Fruit fly (Drosophila melanogaster) whole organism, embryonic: ENCODE measurements around the gene CG33267.

Experiments
- Adf1 ChIP-seq: fragments of 200-800 bp; sonication (Bioruptor generic); IDR thresholded peaks from 2 replicates; pipeline ENCODE4 v1.3.6; 2022; ENCODE audit warnings: missing biosample characterization, missing genetic modification characterization
- Aef1 ChIP-seq: fragments of 200-800 bp; sonication (Bioruptor generic); IDR thresholded peaks from 3 replicates; pipeline ENCODE4 v1.3.6; 2022; ENCODE audit warnings: missing biosample characterization, missing genetic modification characterization
- B-H2 ChIP-seq: fragments of 200-800 bp; sonication (Bioruptor generic); optimal IDR thresholded peaks from 2 replicates; lab custom pipeline; 2018; ENCODE audit warnings: missing biosample characterization, mild to moderate bottlenecking, missing genetic modification characterization
- CG10431 ChIP-seq: fragments of 200-800 bp; sonication (Bioruptor generic); optimal IDR thresholded peaks from 3 replicates; lab custom pipeline; 2018; ENCODE audit warnings: missing biosample characterization, mild to moderate bottlenecking, missing genetic modification characterization
- CG11247 ChIP-seq: fragments of 200-800 bp; sonication (Bioruptor generic); IDR thresholded peaks from 2 replicates; pipeline ENCODE4 v1.3.6; 2022; ENCODE audit warnings: missing biosample characterization, missing genetic modification characterization
- CG11456 ChIP-seq: fragments of 200-800 bp; sonication (Bioruptor generic); IDR thresholded peaks from 3 replicates; pipeline ENCODE4 v1.3.6; 2022; ENCODE audit warnings: missing biosample characterization, missing genetic modification characterization
- CG11695 ChIP-seq: fragments of 200-800 bp; sonication (Bioruptor generic); IDR thresholded peaks from 3 replicates; pipeline ENCODE4 v1.3.6; 2022; ENCODE audit warnings: missing biosample characterization, missing genetic modification characterization
- CG12071 ChIP-seq: fragments of 200-800 bp; sonication (Bioruptor generic); optimal IDR thresholded peaks from 3 replicates; lab custom pipeline; 2018; ENCODE audit warnings: missing biosample characterization, mild to moderate bottlenecking, missing genetic modification characterization
- CG12769 ChIP-seq: fragments of 200-800 bp; sonication (Bioruptor generic); optimal IDR thresholded peaks from 2 replicates; lab custom pipeline; 2019; ENCODE audit warnings: missing biosample characterization, mild to moderate bottlenecking, missing genetic modification characterization, moderate library complexity
- CG13287 ChIP-seq: fragments of 200-800 bp; sonication (Bioruptor generic); IDR thresholded peaks from 2 replicates; pipeline ENCODE4 v1.3.6; 2022; ENCODE audit warnings: missing biosample characterization, missing genetic modification characterization; ENCODE audit not compliant: partially characterized antibody
- CG15269 ChIP-seq: fragments of 200-800 bp; sonication (Bioruptor generic); optimal IDR thresholded peaks from 2 replicates; lab custom pipeline; 2018; ENCODE audit warnings: missing biosample characterization, mild to moderate bottlenecking, missing genetic modification characterization, moderate library complexity
- CG15514 ChIP-seq: fragments of 200-800 bp; sonication (Bioruptor generic); optimal IDR thresholded peaks from 3 replicates; lab custom pipeline; 2017; ENCODE audit warnings: missing biosample characterization, missing genetic modification characterization, mild to moderate bottlenecking, moderate library complexity, missing genetic modification reagents
- CG17361 ChIP-seq: fragments of 200-800 bp; sonication (Bioruptor generic); IDR thresholded peaks from 3 replicates; pipeline ENCODE4 v1.3.6; 2022; ENCODE audit warnings: missing biosample characterization, missing genetic modification characterization
- CG17385 ChIP-seq: fragments of 200-800 bp; sonication (Bioruptor generic); optimal IDR thresholded peaks from 3 replicates; lab custom pipeline; 2018; ENCODE audit warnings: missing biosample characterization, mild to moderate bottlenecking, missing genetic modification characterization
- CG32767 ChIP-seq: fragments of 200-800 bp; sonication (Bioruptor generic); IDR thresholded peaks from 2 replicates; pipeline ENCODE4 v1.3.6; 2022; ENCODE audit warnings: missing biosample characterization, missing genetic modification characterization
- CG32772 ChIP-seq: fragments of 200-800 bp; sonication (Bioruptor generic); IDR thresholded peaks from 2 replicates; pipeline ENCODE4 v1.3.6; 2022; ENCODE audit warnings: missing biosample characterization, missing genetic modification characterization
- CG34376 ChIP-seq: fragments of 200-800 bp; sonication (Bioruptor generic); optimal IDR thresholded peaks from 2 replicates; lab custom pipeline; 2018; ENCODE audit warnings: missing biosample characterization, mild to moderate bottlenecking, missing genetic modification characterization
- CG3847 ChIP-seq: fragments of 200-800 bp; sonication (Bioruptor generic); IDR thresholded peaks from 2 replicates; pipeline ENCODE4 v1.3.6; 2022; ENCODE audit warnings: missing biosample characterization, missing genetic modification characterization
- CG4360 ChIP-seq: fragments of 200-800 bp; sonication (Bioruptor generic); IDR thresholded peaks from 2 replicates; pipeline ENCODE4 v1.3.6; 2022; ENCODE audit warnings: missing biosample characterization, missing genetic modification characterization
- CG8290 ChIP-seq, 3 experiments: fragments of 200-800 bp; sonication (Bioruptor generic); optimal IDR thresholded peaks; 2 replicates each; lab custom pipeline; 2016 to 2019; ENCODE audit warnings: missing biosample characterization in 3 of 3, missing genetic modification characterization in 3 of 3, mild to moderate bottlenecking in 2 of 3, moderate library complexity in 1 of 3
- Dbx ChIP-seq: fragments of 200-800 bp; sonication (Bioruptor generic); IDR thresholded peaks from 3 replicates; pipeline ENCODE4 v1.3.6; 2022; ENCODE audit warnings: missing biosample characterization, missing genetic modification characterization
- ERR ChIP-seq: fragments of 200-800 bp; sonication (Bioruptor generic); optimal IDR thresholded peaks from 2 replicates; lab custom pipeline; 2016; ENCODE audit warnings: missing biosample characterization, missing genetic modification characterization
- Eip74EF ChIP-seq, 2 experiments: fragments of 200-800 bp in 1 of 2; fragments of >200 bp in 1 of 2; sonication (Bioruptor generic) in 1 of 2; optimal IDR thresholded peaks; 2 replicates each; lab custom pipeline; 2017 to 2019; ENCODE audit warnings: missing biosample characterization in 2 of 2, missing genetic modification characterization in 2 of 2, mild to moderate bottlenecking in 1 of 2, moderate library complexity in 1 of 2
- Med ChIP-seq: fragments of 200-800 bp; sonication (Bioruptor generic); peaks from one replicate; lab custom pipeline; 2016; ENCODE audit warnings: missing biosample characterization, missing genetic modification characterization, mild to moderate bottlenecking, inconsistent platforms, moderate library complexity
- Meics ChIP-seq: fragments of 200-800 bp; sonication (Bioruptor generic); optimal IDR thresholded peaks from 2 replicates; lab custom pipeline; 2017; ENCODE audit warnings: missing biosample characterization, mild to moderate bottlenecking, missing genetic modification characterization
- NFAT ChIP-seq: fragments of 200-800 bp; sonication (Bioruptor generic); IDR thresholded peaks from 2 replicates; pipeline ENCODE4 v1.3.6; 2022; ENCODE audit warnings: missing biosample characterization, missing genetic modification characterization
- Rfx ChIP-seq: fragments of 200-800 bp; sonication (Bioruptor generic); IDR thresholded peaks from 2 replicates; pipeline ENCODE4 v1.3.6; 2022; ENCODE audit warnings: missing biosample characterization, missing genetic modification characterization
- Six4 ChIP-seq: fragments of 200-800 bp; sonication (Bioruptor generic); optimal IDR thresholded peaks from 2 replicates; lab custom pipeline; 2016; ENCODE audit warnings: missing biosample characterization, missing genetic modification characterization
- bbx ChIP-seq: fragments of 200-800 bp; sonication (Bioruptor generic); IDR thresholded peaks from 2 replicates; pipeline ENCODE4 v1.3.6; 2022; ENCODE audit warnings: missing biosample characterization, missing genetic modification characterization; ENCODE audit not compliant: partially characterized antibody
- br ChIP-seq: fragments of >200 bp; optimal IDR thresholded peaks from 2 replicates; lab custom pipeline; 2017
- cas ChIP-seq: fragments of 200-800 bp; sonication (Bioruptor generic); IDR thresholded peaks from 2 replicates; pipeline ENCODE4 v1.3.6; 2022; ENCODE audit warnings: missing biosample characterization, missing genetic modification characterization
- chinmo ChIP-seq: fragments of 200-800 bp; sonication (Bioruptor generic); IDR thresholded peaks from 4 replicates; pipeline ENCODE4 v1.3.6; 2022; ENCODE audit warnings: missing biosample characterization, missing genetic modification characterization; ENCODE audit not compliant: partially characterized antibody
- dysf ChIP-seq: fragments of 200-800 bp; sonication (Bioruptor generic); IDR thresholded peaks from 3 replicates; pipeline ENCODE4 v1.3.6; 2022; ENCODE audit warnings: missing biosample characterization, missing genetic modification characterization
- fd64A ChIP-seq: fragments of 200-800 bp; sonication (Bioruptor generic); optimal IDR thresholded peaks from 3 replicates; lab custom pipeline; 2018; ENCODE audit warnings: missing biosample characterization, mild to moderate bottlenecking, missing genetic modification characterization
- gcm2 ChIP-seq: fragments of 200-800 bp; sonication (Bioruptor generic); optimal IDR thresholded peaks from 2 replicates; lab custom pipeline; 2016; ENCODE audit warnings: missing biosample characterization, missing genetic modification characterization
- gfzf ChIP-seq: fragments of 200-800 bp; sonication (Bioruptor generic); optimal IDR thresholded peaks from 2 replicates; lab custom pipeline; 2016; ENCODE audit warnings: missing biosample characterization, mild to moderate bottlenecking, missing genetic modification characterization, moderate library complexity
- gro ChIP-seq: fragments of 200-800 bp; sonication (Bioruptor generic); optimal IDR thresholded peaks from 2 replicates; lab custom pipeline; 2016; ENCODE audit warnings: missing biosample characterization, missing genetic modification characterization
- her ChIP-seq: fragments of 200-800 bp; sonication (Bioruptor generic); optimal IDR thresholded peaks from 2 replicates; lab custom pipeline; 2016; ENCODE audit warnings: missing biosample characterization, missing genetic modification characterization
- ken ChIP-seq: fragments of 200-800 bp; sonication (Bioruptor generic); IDR thresholded peaks from 3 replicates; pipeline ENCODE4 v1.3.6; 2022; ENCODE audit warnings: missing biosample characterization, missing genetic modification characterization
- pb ChIP-seq: fragments of 200-800 bp; sonication (Bioruptor generic); optimal IDR thresholded peaks from 3 replicates; lab custom pipeline; 2016; ENCODE audit warnings: missing biosample characterization, missing genetic modification characterization
- prd ChIP-seq, 3 experiments: fragments of >200 bp in 2 of 3; fragments of 200-800 bp in 1 of 3; sonication (Bioruptor generic) in 1 of 3; optimal IDR thresholded peaks in 2 of 3; IDR thresholded peaks in 1 of 3; 2 replicates in 2 of 3; 3 replicates in 1 of 3; pipeline versions ENCODE4 v1.3.6 to Lab custom; 2017 to 2022; ENCODE audit warnings: missing biosample characterization in 1 of 3, missing genetic modification characterization in 1 of 3
- seq ChIP-seq: fragments of 200-800 bp; sonication (Bioruptor generic); IDR thresholded peaks from 2 replicates; pipeline ENCODE4 v1.3.6; 2022; ENCODE audit warnings: missing biosample characterization, missing genetic modification characterization
- sr ChIP-seq: fragments of 200-800 bp; sonication (Bioruptor generic); IDR thresholded peaks from 3 replicates; pipeline ENCODE4 v1.3.6; 2022; ENCODE audit warnings: missing biosample characterization, missing genetic modification characterization
- sug ChIP-seq: fragments of 200-800 bp; optimal IDR thresholded peaks from 2 replicates; lab custom pipeline; 2019; ENCODE audit warnings: missing biosample characterization, mild to moderate bottlenecking, missing genetic modification characterization, moderate library complexity
- tll ChIP-seq, 2 experiments: fragments of 200-800 bp in 1 of 2; fragments of >200 bp in 1 of 2; sonication (Bioruptor generic) in 1 of 2; optimal IDR thresholded peaks; 2 replicates each; lab custom pipeline; 2017 to 2019; ENCODE audit warnings: missing biosample characterization in 2 of 2, missing genetic modification characterization in 2 of 2, mild to moderate bottlenecking in 1 of 2, moderate library complexity in 1 of 2
- tx ChIP-seq: fragments of 200-800 bp; sonication (Bioruptor generic); optimal IDR thresholded peaks from 2 replicates; lab custom pipeline; 2016; ENCODE audit warnings: missing biosample characterization, missing genetic modification characterization
- unc-4 ChIP-seq: fragments of 200-800 bp; sonication (Bioruptor generic); IDR thresholded peaks from 2 replicates; pipeline ENCODE4 v1.3.6; 2022; ENCODE audit warnings: missing biosample characterization, missing genetic modification characterization; ENCODE audit not compliant: partially characterized antibody
- zf30C ChIP-seq: fragments of 200-800 bp; sonication (Bioruptor generic); optimal IDR thresholded peaks from 3 replicates; lab custom pipeline; 2018; ENCODE audit warnings: missing biosample characterization, mild to moderate bottlenecking, missing genetic modification characterization

Gene CG33267

DNA sequence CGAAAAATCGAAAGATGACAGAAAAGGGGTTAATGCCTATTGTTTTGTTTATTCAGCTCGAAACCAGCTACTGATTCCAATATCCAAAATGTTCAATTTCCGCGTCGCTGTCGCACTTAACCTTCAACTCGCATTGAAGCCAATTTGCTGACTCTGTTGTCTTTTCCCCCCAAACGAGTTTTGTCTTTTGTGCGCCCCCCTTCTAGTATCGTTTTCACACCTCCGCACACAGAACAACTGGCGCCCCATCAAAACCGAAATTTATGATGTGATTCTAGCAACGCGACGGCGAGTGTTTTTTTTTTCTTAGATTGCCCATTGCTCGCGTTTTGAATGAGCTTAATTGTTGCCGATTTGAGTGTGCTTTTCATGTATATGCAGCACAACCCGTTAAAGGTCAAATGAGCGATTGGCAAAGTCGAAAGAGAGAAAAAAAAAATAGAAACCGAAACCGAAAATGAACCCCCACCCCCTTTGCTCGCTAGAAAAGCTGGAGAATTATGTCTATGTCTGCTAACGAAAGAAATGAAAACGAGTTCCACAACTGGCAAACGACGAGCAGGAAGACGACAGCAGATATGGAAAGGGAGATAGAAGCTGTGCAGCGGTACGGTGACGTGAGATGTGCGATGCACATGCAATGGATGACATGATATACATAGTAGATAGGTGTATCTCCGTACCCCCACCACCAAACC lies 13.8 kb upstream of the CG33267 start:
- no peak for TF ChIP-seq pb (GFP tag; lab: Kevin White, UChicago)
- peak; percentile 30 for TF ChIP-seq ERR (GFP tag; lab: Kevin White, UChicago)
- no peak for TF ChIP-seq CG32767 (GFP tag; lab: Robert Waterston, UW)
- TF ChIP-seq CG10431 (GFP tag; lab: Kevin White, UChicago) = peak; percentile 7
- no peak for TF ChIP-seq CG8290 (GFP tag; optimal IDR thresholded peaks at IDR 0.05; lab: Kevin White, UChicago)
- peak in 1 of 2 experiments; percentile 64 for TF ChIP-seq CG8290 (tag; optimal IDR thresholded peaks at IDR 0.05; lab: Kevin White, UChicago)
- peak; percentile 55; the same call in 2 of the 3 replicates for TF ChIP-seq CG11456 (GFP tag; lab: Robert Waterston, UW)
- no peak for TF ChIP-seq tll (GFP tag; optimal IDR thresholded peaks at IDR 0.05; lab: Kevin White, UChicago)
- TF ChIP-seq br (lab: Kevin White, UChicago) = no peak
- peak; percentile 14 for TF ChIP-seq CG34376
- peak; percentile 59 for TF ChIP-seq Rfx
- 0 out of 3 replicates have a peak, but pooled peaks have one; percentile 40 for TF ChIP-seq Dbx (GFP tag; lab: Robert Waterston, UW)
- TF ChIP-seq dysf (GFP tag; lab: Robert Waterston, UW) = peak; percentile 12; the same call in 1 of the 3 replicates
- TF ChIP-seq CG17361 (GFP tag; lab: Robert Waterston, UW) = 0 out of 3 replicates have a peak, but pooled peaks have one; percentile 20
- no peak for TF ChIP-seq CG17385 (GFP tag; lab: Kevin White, UChicago)
- TF ChIP-seq NFAT (GFP tag; lab: Robert Waterston, UW) = 0 out of 2 replicates have a peak, but pooled peaks have one; percentile 6
- no peak for TF ChIP-seq prd (optimal IDR thresholded peaks at IDR 0.05; lab: Kevin White, UChicago)
- TF ChIP-seq prd (GFP tag; IDR thresholded peaks at IDR 0.05; lab: Robert Waterston, UW) = no peak
- no peak for TF ChIP-seq CG12071 (GFP tag; lab: Kevin White, UChicago)
- TF ChIP-seq zf30C (GFP tag; lab: Kevin White, UChicago) = no peak
- no peak for TF ChIP-seq gfzf (GFP tag; lab: Kevin White, UChicago)
- TF ChIP-seq CG4360 = no peak
- TF ChIP-seq gro = peak; percentile 68
- TF ChIP-seq Six4 (GFP tag; lab: Kevin White, UChicago) = no peak
- TF ChIP-seq tx (GFP tag; lab: Kevin White, UChicago) = no peak
- no peak for TF ChIP-seq fd64A (GFP tag; lab: Kevin White, UChicago)
- no peak for TF ChIP-seq ken
- peak; percentile 21; the same call in 1 of the 2 replicates for TF ChIP-seq Adf1 (GFP tag; lab: Robert Waterston, UW)
- TF ChIP-seq CG13287 (GFP tag; lab: Robert Waterston, UW) = peak; percentile 6; the same call in 1 of the 2 replicates
- peak; percentile 89 for TF ChIP-seq Med (GFP tag; lab: Kevin White, UChicago)
- no peak for TF ChIP-seq gcm2 (GFP tag; lab: Kevin White, UChicago)
- TF ChIP-seq CG15269 = peak; percentile 6
- peak; percentile 41 for TF ChIP-seq CG15514 (GFP tag; lab: Kevin White, UChicago)
- TF ChIP-seq sr = peak; percentile 72; the same call in 2 of the 3 replicates
- no peak for TF ChIP-seq B-H2 (GFP tag; lab: Kevin White, UChicago)
- no peak for TF ChIP-seq Aef1
- peak; percentile 45; the same call in 1 of the 3 replicates for TF ChIP-seq CG11695 (GFP tag; lab: Robert Waterston, UW)
- TF ChIP-seq Meics (GFP tag; lab: Kevin White, UChicago) = peak; percentile 23
- TF ChIP-seq seq (GFP tag; lab: Robert Waterston, UW) = no peak
- TF ChIP-seq CG3847 (GFP tag; lab: Robert Waterston, UW) = peak; percentile 17; the same call in 1 of the 2 replicates
- peak; percentile 23 for TF ChIP-seq her (GFP tag; lab: Kevin White, UChicago)
- TF ChIP-seq Eip74EF (GFP tag; optimal IDR thresholded peaks at IDR 0.05; lab: Kevin White, UChicago) = peak in 1 of 2 experiments; percentile 69
- TF ChIP-seq chinmo (GFP tag; lab: Robert Waterston, UW) = peak; percentile 93
- peak; percentile 69 for TF ChIP-seq CG12769
- no peak for TF ChIP-seq CG11247 (GFP tag; lab: Robert Waterston, UW)
- TF ChIP-seq cas = no peak
- 0 out of 2 replicates have a peak, but pooled peaks have one; percentile 25 for TF ChIP-seq unc-4 (GFP tag; lab: Robert Waterston, UW)
- TF ChIP-seq CG32772 (GFP tag; lab: Robert Waterston, UW) = 0 out of 2 replicates have a peak, but pooled peaks have one; percentile 10
- peak; percentile 26 for TF ChIP-seq sug (tag; lab: Kevin White, UChicago)
- TF ChIP-seq bbx (GFP tag; lab: Robert Waterston, UW) = no peak
